Worm (Caenorhabditis elegans) whole organism, early embryonic: Measurements from ENCODE around the gene fbxa-47.

Experiments
- B0310.2 ChIP-seq: sonication (generic microtip); optimal IDR thresholded peaks from 2 replicates; lab custom pipeline; 2016; ENCODE audit warnings: mild to moderate bottlenecking, missing genetic modification characterization, missing compliant biosample characterization
- F13C5.2 ChIP-seq: sonication (generic microtip); optimal IDR thresholded peaks from 2 replicates; lab custom pipeline; 2017; ENCODE audit warnings: mild to moderate bottlenecking, missing genetic modification characterization, inconsistent platforms, missing compliant biosample characterization
- aly-1 ChIP-seq: sonication (generic microtip); optimal IDR thresholded peaks from 2 replicates; lab custom pipeline; 2016; ENCODE audit warnings: missing genetic modification characterization, missing compliant biosample characterization
- ama-1 ChIP-seq: fragments of 150-350 bp; optimal IDR thresholded peaks from 2 replicates; lab custom pipeline; 2014
- ceh-13 ChIP-seq: fragments of 200-800 bp; sonication (Bioruptor generic); optimal IDR thresholded peaks from 2 replicates; lab custom pipeline; 2018; ENCODE audit warnings: mild to moderate bottlenecking, missing genetic modification characterization, missing compliant biosample characterization
- flt-1 ChIP-seq: fragments of 200-800 bp; sonication (Bioruptor generic); IDR thresholded peaks from 2 replicates; pipeline ENCODE4 v1.3.6; 2022; ENCODE audit warnings: missing genetic modification characterization, missing compliant biosample characterization
- scrt-1 ChIP-seq: fragments of 200-800 bp; sonication (Bioruptor generic); IDR thresholded peaks from 2 replicates; pipeline ENCODE4 v1.3.6; 2022; ENCODE audit warnings: missing genetic modification characterization, missing compliant biosample characterization
- sea-1 ChIP-seq: fragments of 200-800 bp; sonication (Bioruptor generic); conservative IDR thresholded peaks from 2 replicates; pipeline ENCODE4 v1.3.6; 2022; ENCODE audit warnings: missing genetic modification characterization, missing compliant biosample characterization
- tbx-37 ChIP-seq: fragments of 200-800 bp; sonication (Bioruptor generic); conservative IDR thresholded peaks from 2 replicates; pipeline ENCODE4 v1.3.6; 2022; ENCODE audit warnings: missing genetic modification reagents, missing genetic modification characterization, missing compliant biosample characterization

ce11 chrIII:2197706-2198105 is 34.6 kb downstream of the fbxa-47 start, which contains the start of gene C39B5.6:
- TF ChIP-seq flt-1 = no peak
- no peak for TF ChIP-seq F13C5.2 (tag; lab: Kevin White, UChicago)
- TF ChIP-seq ama-1 (lab: Kevin White, UChicago) = no peak
- TF ChIP-seq sea-1 (GFP tag; lab: Robert Waterston, UW) = no peak
- no peak for TF ChIP-seq ceh-13 (GFP tag; lab: Kevin White, UChicago)
- TF ChIP-seq aly-1 (tag; lab: Kevin White, UChicago) = no peak
- TF ChIP-seq scrt-1 (GFP tag; lab: Robert Waterston, UW) = no peak
- TF ChIP-seq tbx-37 = no peak
- no peak for TF ChIP-seq B0310.2 (tag; lab: Kevin White, UChicago)
